Worm (Caenorhabditis elegans) whole organism, L4/young adult: ENCODE results near the gene W06B4.1.

Source experiments
- W03F9.2 ChIP-seq: fragments of 150-350 bp; optimal IDR thresholded peaks from 2 replicates; lab custom pipeline; 2014; ENCODE audit warnings: missing biosample characterization, missing genetic modification characterization
- dao-5 ChIP-seq: sonication (generic microtip); optimal IDR thresholded peaks from 2 replicates; lab custom pipeline; 2016; ENCODE audit warnings: missing genotype, missing genetic modification characterization, moderate library complexity, missing compliant biosample characterization
- him-1 ChIP-seq: sonication (generic microtip); optimal IDR thresholded peaks from 2 replicates; lab custom pipeline; 2016; ENCODE audit warnings: missing genotype, missing genetic modification reagents, missing genetic modification characterization, missing compliant biosample characterization

W06B4.1 gene

ce11 chrII:4462842-4463241 lies 8.6 kb upstream of the W06B4.1 start:
- no peak for TF ChIP-seq W03F9.2 (tag; lab: Kevin White, UChicago)
- TF ChIP-seq him-1 (tag; lab: Kevin White, UChicago), result no peak
- TF ChIP-seq dao-5 (tag; lab: Kevin White, UChicago), result no peak

- TF ChIP-seq W03F9.2 (tag; lab: Kevin White, UChicago), result no peak
- TF ChIP-seq dao-5 (tag; lab: Kevin White, UChicago), result no peak
- no peak for TF ChIP-seq him-1 (tag; lab: Kevin White, UChicago)
These were observed 3.5 kb upstream of the W06B4.1 start, which contains the start of gene W06B4.2 for ce11 chrII:4467869-4468268. TSS of gene W06B4.2 (plus strand) at chrII:4468169.

- TF ChIP-seq W03F9.2 (tag; lab: Kevin White, UChicago) (no peak), him-1 (tag; lab: Kevin White, UChicago) (no peak), dao-5 (tag; lab: Kevin White, UChicago) (no peak)
These were observed 2.4 kb upstream of the W06B4.1 start for ce11 chrII:4468897-4469459.

- TF ChIP-seq dao-5 (tag; lab: Kevin White, UChicago) (no peak), W03F9.2 (tag; lab: Kevin White, UChicago) (no peak), him-1 (tag; lab: Kevin White, UChicago) (no peak)
These were observed 2.7 kb downstream of the W06B4.1 start for ce11 chrII:4474005-4474655.

ce11 chrII:4478303-4478702 lies 6.9 kb downstream of the W06B4.1 start, which contains the start of gene T05C1.1:
TSS of gene T05C1.1 (plus strand) at chrII:4478603.
- TF ChIP-seq dao-5 (tag; lab: Kevin White, UChicago), result no peak
- no peak for TF ChIP-seq W03F9.2 (tag; lab: Kevin White, UChicago)
- no peak for TF ChIP-seq him-1 (tag; lab: Kevin White, UChicago)

- no peak for TF ChIP-seq dao-5 (tag; lab: Kevin White, UChicago)
These were observed 10.6 kb downstream of the W06B4.1 start, which contains the start of gene T05C1.2 for ce11 chrII:4482021-4482420. TSS of gene T05C1.2 (minus strand) at chrII:4482121.

ce11 chrII:4489288-4489687 lies 17.9 kb downstream of the W06B4.1 start, which contains the start of gene T05C1.3:
TSS of gene T05C1.3 (minus strand) at chrII:4489388.
- no peak for TF ChIP-seq him-1 (tag; lab: Kevin White, UChicago)
- TF ChIP-seq W03F9.2 (tag; lab: Kevin White, UChicago), result no peak
- no peak for TF ChIP-seq dao-5 (tag; lab: Kevin White, UChicago)

- TF ChIP-seq W03F9.2 (tag; lab: Kevin White, UChicago) (no peak), dao-5 (tag; lab: Kevin White, UChicago) (no peak), him-1 (tag; lab: Kevin White, UChicago) (no peak)
These were observed 19.3 kb downstream of the W06B4.1 start, which contains the start of gene T05C1.5 for ce11 chrII:4490729-4491128. TSS of gene T05C1.5 (minus strand) at chrII:4490829.

ce11 chrII:4494532-4494931 lies 23.1 kb downstream of the W06B4.1 start:
- TF ChIP-seq dao-5 (tag; lab: Kevin White, UChicago) (no peak), W03F9.2 (tag; lab: Kevin White, UChicago) (no peak), him-1 (tag; lab: Kevin White, UChicago) (no peak)

- TF ChIP-seq W03F9.2 (tag; lab: Kevin White, UChicago), result no peak
- no peak for TF ChIP-seq dao-5 (tag; lab: Kevin White, UChicago)
- no peak for TF ChIP-seq him-1 (tag; lab: Kevin White, UChicago)
These were observed 24.4 kb downstream of the W06B4.1 start for ce11 chrII:4495844-4496243.

- no peak for TF ChIP-seq him-1 (tag; lab: Kevin White, UChicago)
- TF ChIP-seq W03F9.2 (tag; lab: Kevin White, UChicago), result no peak
These were observed 33.8 kb downstream of the W06B4.1 start, which contains the start of gene camt-1 for ce11 chrII:4505097-4505626. TSS of gene camt-1 (minus strand) at chrII:4505147.

- TF ChIP-seq W03F9.2 (tag; lab: Kevin White, UChicago) (peak; percentile 20), him-1 (tag; lab: Kevin White, UChicago) (peak; percentile 67), dao-5 (tag; lab: Kevin White, UChicago) (no peak)
These were observed 35.3 kb downstream of the W06B4.1 start for ce11 chrII:4506552-4507291.

- no peak for TF ChIP-seq W03F9.2 (tag; lab: Kevin White, UChicago)
- TF ChIP-seq him-1 (tag; lab: Kevin White, UChicago), result no peak
- TF ChIP-seq dao-5 (tag; lab: Kevin White, UChicago), result no peak
These were observed 36.3 kb downstream of the W06B4.1 start for ce11 chrII:4507669-4508068.
